Worm (Caenorhabditis elegans) whole organism, mixed stage, embryonic: ENCODE data around the gene C17H12.12.

Experiments
- ces-1 ChIP-seq: fragments of 150-350 bp; optimal IDR thresholded peaks from 2 replicates; lab custom pipeline; 2014; ENCODE audit warnings: missing biosample characterization, missing genetic modification reagents, missing genetic modification characterization
- hlh-1 ChIP-seq: fragments of 150-350 bp; optimal IDR thresholded peaks from 2 replicates; lab custom pipeline; 2014; ENCODE audit warnings: missing biosample characterization, missing genetic modification reagents, missing genetic modification characterization
- ztf-11 ChIP-seq: fragments of 150-350 bp; optimal IDR thresholded peaks from 2 replicates; lab custom pipeline; 2014; ENCODE audit warnings: missing biosample characterization, missing genetic modification characterization

- TF ChIP-seq ztf-11, result no peak
- no peak for TF ChIP-seq hlh-1 (tag; lab: Kevin White, UChicago)
- no peak for TF ChIP-seq ces-1 (GFP tag; lab: Kevin White, UChicago)
Observed at ce11 chrIV:6842470-6843008, 46.8 kb downstream of the C17H12.12 start, which contains the start of gene lip-1.
